Worm (Caenorhabditis elegans) whole organism, L3 larva: Measurements from ENCODE around the gene F01G10.6.

Experiments used
- aly-2 ChIP-seq: fragments of 150-350 bp; optimal IDR thresholded peaks from 2 replicates; lab custom pipeline; 2014; ENCODE audit warnings: missing biosample characterization, missing genetic modification characterization
- ceh-16 ChIP-seq: sonication (generic microtip); optimal IDR thresholded peaks from 2 replicates; lab custom pipeline; 2017; ENCODE audit warnings: missing biosample characterization, missing genetic modification characterization
- egl-27 ChIP-seq: sonication (generic microtip); optimal IDR thresholded peaks from 4 replicates; lab custom pipeline; 2017; ENCODE audit warnings: missing biosample characterization, missing genetic modification reagents, missing genetic modification characterization
- fkh-10 ChIP-seq: sonication (generic microtip); optimal IDR thresholded peaks from 2 replicates; lab custom pipeline; 2017; ENCODE audit warnings: missing biosample characterization, missing genetic modification reagents, missing genetic modification characterization
- snpc-4 ChIP-seq: fragments of 150-350 bp; optimal IDR thresholded peaks from 2 replicates; lab custom pipeline; 2014; ENCODE audit warnings: missing biosample characterization, missing genetic modification characterization
- ztf-11 ChIP-seq: fragments of 150-350 bp; optimal IDR thresholded peaks from 2 replicates; lab custom pipeline; 2014; ENCODE audit warnings: missing biosample characterization, missing genetic modification characterization

- TF ChIP-seq snpc-4 (tag; lab: Kevin White, UChicago) (no peak), aly-2 (tag; lab: Kevin White, UChicago) (no peak), fkh-10 (GFP tag; lab: Kevin White, UChicago) (no peak), ztf-11 (tag; lab: Kevin White, UChicago) (no peak), egl-27 (no peak), ceh-16 (tag; lab: Kevin White, UChicago) (no peak)
These were observed 41.9 kb upstream of the F01G10.6 start, which contains the start of the genes nspd-7 and Y43C5A.2 for ce11 chrIV:10269137-10269933.
